Fruit fly (Drosophila melanogaster) whole organism, embryonic: ENCODE data around the gene CG46467.
A peak's percentile ranks its signal among the peaks of the same experiment; 100 is the strongest.

Experiments
- Ada2b ChIP-seq: fragments of 200-800 bp; sonication (Bioruptor generic); IDR thresholded peaks from 2 replicates; pipeline ENCODE4 v1.3.6; 2022; ENCODE audit warnings: missing biosample characterization, missing genetic modification characterization
- Blimp-1 ChIP-seq: fragments of 200-800 bp; sonication (Bioruptor generic); optimal IDR thresholded peaks from 3 replicates; lab custom pipeline; 2018; ENCODE audit warnings: missing biosample characterization, missing genetic modification characterization, mild to moderate bottlenecking, moderate library complexity, missing genetic modification reagents
- CG11398 ChIP-seq: fragments of 200-800 bp; sonication (Bioruptor generic); optimal IDR thresholded peaks from 2 replicates; lab custom pipeline; 2016; ENCODE audit warnings: missing biosample characterization, missing genetic modification characterization
- CG1647 ChIP-seq: fragments of 200-800 bp; sonication (Bioruptor generic); optimal IDR thresholded peaks from 3 replicates; lab custom pipeline; 2016; ENCODE audit warnings: missing biosample characterization, missing genetic modification characterization
- CG17328 ChIP-seq: fragments of 200-800 bp; sonication (Bioruptor generic); IDR thresholded peaks from 2 replicates; pipeline ENCODE4 v1.3.6; 2022; ENCODE audit warnings: missing biosample characterization, missing genetic modification characterization
- CG1792 ChIP-seq: fragments of 200-800 bp; sonication (Bioruptor generic); optimal IDR thresholded peaks from 2 replicates; lab custom pipeline; 2016; ENCODE audit warnings: missing biosample characterization, missing genetic modification characterization
- CG2120 ChIP-seq: fragments of 200-800 bp; sonication (Bioruptor generic); optimal IDR thresholded peaks from 3 replicates; lab custom pipeline; 2016; ENCODE audit warnings: missing biosample characterization, missing genetic modification characterization
- CG32767 ChIP-seq: fragments of 200-800 bp; sonication (Bioruptor generic); IDR thresholded peaks from 2 replicates; pipeline ENCODE4 v1.3.6; 2022; ENCODE audit warnings: missing biosample characterization, missing genetic modification characterization
- CG32772 ChIP-seq: fragments of 200-800 bp; sonication (Bioruptor generic); IDR thresholded peaks from 2 replicates; pipeline ENCODE4 v1.3.6; 2022; ENCODE audit warnings: missing biosample characterization, missing genetic modification characterization
- CG34376 ChIP-seq: fragments of 200-800 bp; sonication (Bioruptor generic); optimal IDR thresholded peaks from 2 replicates; lab custom pipeline; 2018; ENCODE audit warnings: missing biosample characterization, mild to moderate bottlenecking, missing genetic modification characterization
- CG34422 ChIP-seq: fragments of 200-800 bp; sonication (Bioruptor generic); IDR thresholded peaks from 3 replicates; pipeline ENCODE4 v1.3.6; 2022; ENCODE audit warnings: missing biosample characterization, missing genetic modification characterization
- CG42726 ChIP-seq: fragments of 200-800 bp; sonication (Bioruptor generic); IDR thresholded peaks from 2 replicates; pipeline ENCODE4 v1.3.6; 2022; ENCODE audit warnings: missing biosample characterization, missing genetic modification characterization; ENCODE audit not compliant: partially characterized antibody
- CG6765 ChIP-seq: fragments of 200-800 bp; sonication (Bioruptor generic); optimal IDR thresholded peaks from 3 replicates; lab custom pipeline; 2017; ENCODE audit warnings: missing biosample characterization, mild to moderate bottlenecking, missing genetic modification characterization
- CG6813 ChIP-seq: fragments of 200-800 bp; sonication (Bioruptor generic); optimal IDR thresholded peaks from 2 replicates; lab custom pipeline; 2017; ENCODE audit warnings: missing biosample characterization, missing genetic modification characterization, mild to moderate bottlenecking, moderate library complexity, missing genetic modification reagents
- CG8290 ChIP-seq, 3 experiments: fragments of 200-800 bp; sonication (Bioruptor generic); optimal IDR thresholded peaks; 2 replicates each; lab custom pipeline; 2016 to 2019; ENCODE audit warnings: missing biosample characterization in 3 of 3, missing genetic modification characterization in 3 of 3, mild to moderate bottlenecking in 2 of 3, moderate library complexity in 1 of 3
- CG8924 ChIP-seq: fragments of 200-800 bp; optimal IDR thresholded peaks from 3 replicates; lab custom pipeline; 2019; ENCODE audit warnings: missing biosample characterization, mild to moderate bottlenecking, missing genetic modification characterization, moderate library complexity
- CG9727 ChIP-seq: fragments of 200-800 bp; sonication (Bioruptor generic); optimal IDR thresholded peaks from 3 replicates; lab custom pipeline; 2017; ENCODE audit warnings: missing biosample characterization, mild to moderate bottlenecking, missing genetic modification characterization
- CG9932 ChIP-seq: fragments of 200-800 bp; sonication (Bioruptor generic); IDR thresholded peaks from 2 replicates; pipeline ENCODE4 v1.3.6; 2022; ENCODE audit warnings: missing biosample characterization, missing genetic modification characterization
- Eip74EF ChIP-seq, 2 experiments: fragments of 200-800 bp in 1 of 2; fragments of >200 bp in 1 of 2; sonication (Bioruptor generic) in 1 of 2; optimal IDR thresholded peaks; 2 replicates each; lab custom pipeline; 2017 to 2019; ENCODE audit warnings: missing biosample characterization in 2 of 2, missing genetic modification characterization in 2 of 2, mild to moderate bottlenecking in 1 of 2, moderate library complexity in 1 of 2
- Hey ChIP-seq: fragments of 200-800 bp; sonication (Bioruptor generic); optimal IDR thresholded peaks from 3 replicates; lab custom pipeline; 2018; ENCODE audit warnings: missing biosample characterization, mild to moderate bottlenecking, missing genetic modification characterization
- MBD-R2 ChIP-seq: fragments of 200-800 bp; sonication (Bioruptor generic); IDR thresholded peaks from 2 replicates; pipeline ENCODE4 v1.3.6; 2022; ENCODE audit warnings: missing biosample characterization, missing genetic modification characterization
- Pdp1 ChIP-seq, 2 experiments: fragments of 200-800 bp; sonication (Bioruptor generic); optimal IDR thresholded peaks; 3 replicates each; lab custom pipeline; 2016; ENCODE audit warnings: missing biosample characterization in 2 of 2, missing genetic modification characterization in 2 of 2, mild to moderate bottlenecking in 1 of 2, moderate library complexity in 1 of 2
- Ravus ChIP-seq: fragments of 200-800 bp; sonication (Bioruptor generic); IDR thresholded peaks from 2 replicates; pipeline ENCODE4 v1.3.6; 2022; ENCODE audit warnings: missing biosample characterization, missing genetic modification characterization
- cas ChIP-seq: fragments of 200-800 bp; sonication (Bioruptor generic); IDR thresholded peaks from 2 replicates; pipeline ENCODE4 v1.3.6; 2022; ENCODE audit warnings: missing biosample characterization, missing genetic modification characterization
- cg ChIP-seq: fragments of 200-800 bp; sonication (Bioruptor generic); optimal IDR thresholded peaks from 3 replicates; lab custom pipeline; 2019; ENCODE audit warnings: missing biosample characterization, mild to moderate bottlenecking, missing genetic modification characterization, moderate library complexity
- crp ChIP-seq, 2 experiments: fragments of 200-800 bp; sonication (Bioruptor generic); optimal IDR thresholded peaks; 2 replicates in 1 of 2; 3 replicates in 1 of 2; lab custom pipeline; 2017; ENCODE audit warnings: missing biosample characterization in 2 of 2, missing genetic modification characterization in 2 of 2, mild to moderate bottlenecking in 1 of 2, moderate library complexity in 1 of 2
- eve ChIP-seq, 2 experiments: fragments of >200 bp; optimal IDR thresholded peaks; 2 replicates each; lab custom pipeline; 2017; ENCODE audit warnings: missing biosample characterization in 2 of 2, missing genetic modification characterization in 2 of 2
- fd64A ChIP-seq: fragments of 200-800 bp; sonication (Bioruptor generic); optimal IDR thresholded peaks from 3 replicates; lab custom pipeline; 2018; ENCODE audit warnings: missing biosample characterization, mild to moderate bottlenecking, missing genetic modification characterization
- insv ChIP-seq, 2 experiments: fragments of 200-800 bp; sonication (Bioruptor generic); optimal IDR thresholded peaks; 3 replicates each; lab custom pipeline; 2016 to 2018; ENCODE audit warnings: missing biosample characterization in 2 of 2, missing genetic modification characterization in 2 of 2
- kni ChIP-seq: fragments of 200-800 bp; sonication (Bioruptor generic); optimal IDR thresholded peaks from 3 replicates; lab custom pipeline; 2017; ENCODE audit warnings: mild to moderate bottlenecking, missing biosample characterization, missing genetic modification reagents, missing genetic modification characterization
- knrl ChIP-seq: fragments of 200-800 bp; sonication (Bioruptor generic); IDR thresholded peaks from 3 replicates; pipeline ENCODE4 v1.3.6; 2022; ENCODE audit warnings: missing biosample characterization, missing genetic modification characterization; ENCODE audit not compliant: partially characterized antibody
- lola ChIP-seq, 3 experiments: fragments of >200 bp in 2 of 3; fragments of 200-800 bp in 1 of 3; sonication (Bioruptor generic) in 1 of 3; optimal IDR thresholded peaks; 2 replicates each; lab custom pipeline; 2017 to 2019; ENCODE audit warnings: missing biosample characterization in 3 of 3, missing genetic modification characterization in 3 of 3, mild to moderate bottlenecking in 1 of 3, moderate library complexity in 1 of 3
- mam ChIP-seq: fragments of 200-800 bp; sonication (Bioruptor generic); optimal IDR thresholded peaks from 3 replicates; lab custom pipeline; 2016; ENCODE audit warnings: missing biosample characterization, missing genetic modification characterization
- phol ChIP-seq: fragments of 200-800 bp; sonication (Bioruptor generic); optimal IDR thresholded peaks from 3 replicates; lab custom pipeline; 2018; ENCODE audit warnings: missing biosample characterization, mild to moderate bottlenecking, missing genetic modification characterization, moderate library complexity
- pros ChIP-seq: fragments of 200-800 bp; sonication (Bioruptor generic); optimal IDR thresholded peaks from 3 replicates; lab custom pipeline; 2019; ENCODE audit warnings: missing biosample characterization, mild to moderate bottlenecking, missing genetic modification characterization, moderate library complexity
- psq ChIP-seq: fragments of 200-800 bp; sonication (Bioruptor generic); optimal IDR thresholded peaks from 2 replicates; lab custom pipeline; 2017; ENCODE audit warnings: missing biosample characterization, missing genetic modification characterization
- ro ChIP-seq: fragments of 200-800 bp; sonication (Bioruptor generic); IDR thresholded peaks from 2 replicates; pipeline ENCODE4 v1.3.6; 2022; ENCODE audit warnings: missing biosample characterization, missing genetic modification characterization
- sens ChIP-seq: fragments of 200-800 bp; sonication (Bioruptor generic); peaks from one replicate; lab custom pipeline; 2016; ENCODE audit warnings: missing biosample characterization, missing genetic modification characterization
- sug ChIP-seq: fragments of 200-800 bp; optimal IDR thresholded peaks from 2 replicates; lab custom pipeline; 2019; ENCODE audit warnings: missing biosample characterization, mild to moderate bottlenecking, missing genetic modification characterization, moderate library complexity
- tap ChIP-seq: fragments of 200-800 bp; optimal IDR thresholded peaks from 3 replicates; lab custom pipeline; 2019; ENCODE audit warnings: missing biosample characterization, mild to moderate bottlenecking, missing genetic modification characterization, moderate library complexity
- tin ChIP-seq: fragments of 200-800 bp; sonication (Bioruptor generic); optimal IDR thresholded peaks from 3 replicates; lab custom pipeline; 2016; ENCODE audit warnings: missing biosample characterization, missing genetic modification characterization
- tll ChIP-seq, 2 experiments: fragments of 200-800 bp in 1 of 2; fragments of >200 bp in 1 of 2; sonication (Bioruptor generic) in 1 of 2; optimal IDR thresholded peaks; 2 replicates each; lab custom pipeline; 2017 to 2019; ENCODE audit warnings: missing biosample characterization in 2 of 2, missing genetic modification characterization in 2 of 2, mild to moderate bottlenecking in 1 of 2, moderate library complexity in 1 of 2
- zf30C ChIP-seq: fragments of 200-800 bp; sonication (Bioruptor generic); optimal IDR thresholded peaks from 3 replicates; lab custom pipeline; 2018; ENCODE audit warnings: missing biosample characterization, mild to moderate bottlenecking, missing genetic modification characterization

CG46467 gene

dm6 chr3R:9877153-9878025, 2.9 kb downstream of the CG46467 start (continued):
- TF ChIP-seq CG9727 (GFP tag; lab: Kevin White, UChicago): peak; percentile 12
- TF ChIP-seq pros (GFP tag; lab: Kevin White, UChicago): no peak
- TF ChIP-seq CG6765 (GFP tag; lab: Kevin White, UChicago): peak; percentile 24
- peak; percentile 12 for TF ChIP-seq psq
- peak; percentile 50; the same call in 1 of the 2 replicates for TF ChIP-seq CG32767 (GFP tag; lab: Robert Waterston, UW)
- TF ChIP-seq CG8290 (GFP tag; optimal IDR thresholded peaks at IDR 0.05; lab: Kevin White, UChicago): no peak
- no peak for TF ChIP-seq CG8290 (tag; optimal IDR thresholded peaks at IDR 0.05; lab: Kevin White, UChicago)
- peak; percentile 8 for TF ChIP-seq sug (tag; lab: Kevin White, UChicago)
- TF ChIP-seq CG9932 (GFP tag; lab: Robert Waterston, UW): peak; percentile 8; the same call in 1 of the 2 replicates
- no peak for TF ChIP-seq CG34376 (GFP tag; lab: Kevin White, UChicago)
- TF ChIP-seq tll (GFP tag; optimal IDR thresholded peaks at IDR 0.05; lab: Kevin White, UChicago): peak in 1 of 2 experiments; percentile 90
- peak; percentile 6 for TF ChIP-seq Blimp-1 (GFP tag; lab: Kevin White, UChicago)
- TF ChIP-seq crp (GFP tag; optimal IDR thresholded peaks at IDR 0.05; lab: Kevin White, UChicago): peak in 1 of 2 experiments; percentile 45
- no peak for TF ChIP-seq cas (GFP tag; lab: Robert Waterston, UW)
- peak; percentile 60 to 95 for TF ChIP-seq Eip74EF (GFP tag; optimal IDR thresholded peaks at IDR 0.05; lab: Kevin White, UChicago)
- TF ChIP-seq Hey: no peak
- no peak for TF ChIP-seq Ada2b (GFP tag; lab: Robert Waterston, UW)
- TF ChIP-seq tap (tag; lab: Kevin White, UChicago): no peak
- no peak for TF ChIP-seq lola (GFP tag; optimal IDR thresholded peaks at IDR 0.05; lab: Kevin White, UChicago)
- peak; percentile 58; the same call in 1 of the 3 replicates for TF ChIP-seq CG34422
- TF ChIP-seq cg (GFP tag; lab: Kevin White, UChicago): peak; percentile 90
- peak in 1 of 2 experiments; percentile 55 for TF ChIP-seq eve (GFP tag; optimal IDR thresholded peaks at IDR 0.05; lab: Kevin White, UChicago)
- peak in 1 of 2 experiments; percentile 43 for TF ChIP-seq insv (GFP tag; optimal IDR thresholded peaks at IDR 0.05; lab: Kevin White, UChicago)
- TF ChIP-seq sens (GFP tag; lab: Kevin White, UChicago): peak; percentile 85
- peak; percentile 27 for TF ChIP-seq CG8924 (tag; lab: Kevin White, UChicago)
- TF ChIP-seq zf30C (GFP tag; lab: Kevin White, UChicago): peak; percentile 60

DNA sequence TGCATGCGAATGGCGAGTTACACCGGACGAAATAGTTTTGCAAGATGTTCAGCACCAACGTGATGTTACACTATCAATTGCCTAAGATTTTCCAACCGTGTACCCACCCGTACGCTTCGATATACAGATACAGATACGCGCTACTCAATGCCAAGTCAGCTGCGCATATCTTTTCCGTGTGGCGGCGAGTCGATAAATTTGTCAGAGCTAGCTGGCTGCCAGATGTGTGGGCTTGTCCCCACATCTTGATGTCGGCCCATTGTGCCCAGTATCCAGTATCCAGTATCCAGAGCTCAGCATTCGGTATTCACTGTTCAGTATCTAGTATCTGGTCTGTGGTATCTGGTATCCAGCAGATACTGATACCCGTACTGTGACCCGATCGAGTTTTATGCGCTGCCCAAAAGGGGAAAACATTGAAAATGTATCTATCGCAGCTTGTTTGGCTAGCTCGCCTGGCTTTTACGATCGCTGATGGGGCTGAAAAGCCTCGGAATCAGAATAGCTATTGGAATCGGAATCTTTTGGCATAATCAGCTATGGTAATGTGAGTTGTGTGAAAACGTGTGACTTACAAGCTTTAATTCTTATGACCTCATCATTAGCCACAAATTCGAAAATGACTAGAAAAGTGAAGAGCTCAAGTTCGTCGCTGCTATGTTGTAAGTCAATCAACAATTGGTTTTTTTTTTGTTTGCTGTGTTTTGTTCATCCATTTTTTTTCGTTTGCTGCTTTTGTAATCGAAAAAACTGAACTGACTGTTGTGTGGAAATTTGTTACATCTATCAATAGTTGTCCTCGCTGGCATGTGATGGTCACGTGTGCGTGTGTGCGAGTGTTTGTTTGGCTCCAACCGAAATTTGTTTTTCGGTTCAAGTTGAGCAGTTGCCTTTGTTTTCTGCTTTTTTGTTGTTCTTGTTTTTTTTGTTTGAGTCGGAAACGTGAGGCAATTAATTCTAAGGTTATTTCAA, 3.8 kb downstream of the CG46467 start:
- no peak for TF ChIP-seq CG42726 (GFP tag; lab: Robert Waterston, UW)
- no peak for TF ChIP-seq CG2120 (GFP tag; lab: Kevin White, UChicago)
- TF ChIP-seq phol (tag; lab: Kevin White, UChicago): peak; percentile 3
- no peak for TF ChIP-seq CG11398 (GFP tag; lab: Kevin White, UChicago)
- TF ChIP-seq CG1792: no peak
- no peak for TF ChIP-seq MBD-R2
- TF ChIP-seq knrl: no peak
- no peak for TF ChIP-seq CG8290 (GFP tag; optimal IDR thresholded peaks at IDR 0.05; lab: Kevin White, UChicago)
- peak in 1 of 2 experiments; percentile 25 for TF ChIP-seq CG8290 (tag; optimal IDR thresholded peaks at IDR 0.05; lab: Kevin White, UChicago)
- TF ChIP-seq fd64A (GFP tag; lab: Kevin White, UChicago): no peak
- no peak for TF ChIP-seq CG32772 (GFP tag; lab: Robert Waterston, UW)
- peak in 1 of 2 experiments; percentile 61 for TF ChIP-seq Eip74EF (GFP tag; optimal IDR thresholded peaks at IDR 0.05; lab: Kevin White, UChicago)
- no peak for TF ChIP-seq tin
- peak; percentile 2 for TF ChIP-seq CG6813 (GFP tag; lab: Kevin White, UChicago)
- TF ChIP-seq mam: peak; percentile 3
- TF ChIP-seq CG1647: no peak
- TF ChIP-seq kni (GFP tag; lab: Kevin White, UChicago): peak; percentile 47
- peak; percentile 52 for TF ChIP-seq CG17328 (GFP tag; lab: Robert Waterston, UW)
- no peak for TF ChIP-seq ro (GFP tag; lab: Robert Waterston, UW)
- TF ChIP-seq Pdp1 (GFP tag; optimal IDR thresholded peaks at IDR 0.05; lab: Kevin White, UChicago): peak in 1 of 2 experiments; percentile 55
- no peak for TF ChIP-seq Ravus (GFP tag; lab: Robert Waterston, UW)
